Fruit fly (Drosophila melanogaster): ENCODE data around the gene Obp93a.
A peak's percentile ranks its signal among the peaks of the same experiment; 100 is the strongest.

DNA sequence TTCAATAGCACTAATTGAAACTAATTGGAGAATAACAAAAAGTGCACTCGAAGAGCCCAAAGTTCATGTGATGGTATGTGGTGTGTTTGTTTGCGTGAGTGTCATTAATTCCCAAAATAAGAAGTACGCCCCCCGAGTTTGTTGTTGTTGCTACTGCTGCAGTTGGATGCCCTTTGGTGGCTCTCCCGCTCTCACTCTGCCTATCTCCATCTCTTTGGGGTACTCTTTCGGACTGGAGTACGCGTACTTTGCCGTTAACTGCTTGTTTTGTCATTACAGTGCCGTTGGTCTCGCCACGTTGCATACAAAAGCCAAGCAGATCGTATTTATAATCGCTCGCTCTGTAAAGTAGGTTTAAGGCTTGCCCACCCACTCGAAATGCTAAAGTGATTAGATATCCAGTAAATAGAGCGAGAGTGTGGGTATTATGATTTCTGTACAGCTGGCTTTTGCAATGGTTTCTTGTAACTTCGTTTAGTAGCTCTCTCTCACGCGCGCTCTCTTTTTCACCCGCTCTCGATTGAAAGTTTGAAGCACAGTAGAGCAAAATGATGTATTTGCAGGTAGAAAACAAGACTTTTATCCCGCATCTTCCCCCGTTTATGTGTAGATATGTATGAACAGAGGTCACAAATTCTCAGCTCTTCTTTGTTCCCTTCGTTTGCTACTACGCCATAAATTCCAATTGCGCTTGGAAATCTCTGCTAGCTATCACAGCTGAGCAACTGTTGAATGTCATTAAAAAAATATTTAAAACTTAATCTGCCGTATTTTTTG lies 17.4 kb downstream of the Obp93a start:
- TF ChIP-seq usp (GFP tag; optimal IDR thresholded peaks at IDR 0.05) (no peak), dl (GFP tag; optimal IDR thresholded peaks at IDR 0.05; ENCODE audit: insufficient read depth in 1 of 2, partially characterized antibody in 2 of 2) (peak; percentile 51 to 52)

Data from whole organism, wandering third instar larva.